Worm (Caenorhabditis elegans) whole organism, late embryonic: Measurements from ENCODE around the gene unc-44.

Experiments
- C08G9.2 ChIP-seq: sonication (generic microtip); optimal IDR thresholded peaks from 2 replicates; lab custom pipeline; 2016; ENCODE audit warnings: mild to moderate bottlenecking, missing genetic modification characterization, moderate library complexity, missing compliant biosample characterization
- F13H6.1 ChIP-seq: sonication (generic microtip); optimal IDR thresholded peaks from 2 replicates; lab custom pipeline; 2016; ENCODE audit warnings: missing genetic modification characterization, missing compliant biosample characterization
- K02D7.2 ChIP-seq: sonication (generic microtip); optimal IDR thresholded peaks from 2 replicates; lab custom pipeline; 2017; ENCODE audit warnings: mild to moderate bottlenecking, missing genetic modification characterization, missing compliant biosample characterization
- K09A11.1 ChIP-seq: sonication (generic microtip); optimal IDR thresholded peaks from 2 replicates; lab custom pipeline; 2017; ENCODE audit warnings: antibody characterized with exemption, mild to moderate bottlenecking, missing genetic modification characterization, missing compliant biosample characterization; ENCODE audit not compliant: insufficient read depth
- T23F11.4 ChIP-seq: fragments of 200-800 bp; sonication (Bioruptor generic); optimal IDR thresholded peaks from 2 replicates; lab custom pipeline; 2018; ENCODE audit warnings: mild to moderate bottlenecking, missing genetic modification characterization, missing compliant biosample characterization
- Y22D7AL.16 ChIP-seq: sonication (generic microtip); optimal IDR thresholded peaks from 2 replicates; lab custom pipeline; 2016; ENCODE audit warnings: missing genetic modification characterization, missing compliant biosample characterization
- ahr-1 ChIP-seq: sonication (generic microtip); optimal IDR thresholded peaks from 2 replicates; lab custom pipeline; 2016; ENCODE audit warnings: missing genetic modification characterization, missing compliant biosample characterization
- ama-1 ChIP-seq: fragments of 150-350 bp; optimal IDR thresholded peaks from 2 replicates; lab custom pipeline; 2014
- ceh-18 ChIP-seq: sonication (generic microtip); optimal IDR thresholded peaks from 2 replicates; lab custom pipeline; 2016; ENCODE audit warnings: missing genetic modification characterization, missing compliant biosample characterization
- ceh-19 ChIP-seq: fragments of 200-800 bp; sonication (Bioruptor generic); optimal IDR thresholded peaks from 2 replicates; lab custom pipeline; 2018; ENCODE audit warnings: mild to moderate bottlenecking, missing genetic modification characterization, missing compliant biosample characterization
- ceh-2 ChIP-seq: sonication (generic microtip); optimal IDR thresholded peaks from 2 replicates; lab custom pipeline; 2016; ENCODE audit warnings: missing genotype, missing genetic modification characterization, missing compliant biosample characterization
- ceh-24 ChIP-seq: sonication (generic microtip); optimal IDR thresholded peaks from 2 replicates; lab custom pipeline; 2016; ENCODE audit warnings: mild to moderate bottlenecking, missing genetic modification characterization, missing compliant biosample characterization
- ceh-34 ChIP-seq: sonication (generic microtip); optimal IDR thresholded peaks from 2 replicates; lab custom pipeline; 2016; ENCODE audit warnings: mild to moderate bottlenecking, missing genetic modification characterization, missing compliant biosample characterization
- ceh-48 ChIP-seq: sonication (generic microtip); optimal IDR thresholded peaks from 2 replicates; lab custom pipeline; 2016; ENCODE audit warnings: missing genetic modification characterization, inconsistent platforms, missing compliant biosample characterization
- dmd-4 ChIP-seq: sonication (generic microtip); optimal IDR thresholded peaks from 2 replicates; lab custom pipeline; 2016; ENCODE audit warnings: borderline replicate concordance, missing genetic modification characterization, missing compliant biosample characterization
- dve-1 ChIP-seq: sonication (generic microtip); optimal IDR thresholded peaks from 2 replicates; lab custom pipeline; 2017; ENCODE audit warnings: antibody characterized with exemption, mild to moderate bottlenecking, missing genetic modification characterization, missing compliant biosample characterization
- elt-2 ChIP-seq: sonication (generic microtip); optimal IDR thresholded peaks from 2 replicates; lab custom pipeline; 2016; ENCODE audit warnings: missing genetic modification reagents, missing genetic modification characterization, missing compliant biosample characterization
- fax-1 ChIP-seq: sonication (generic microtip); optimal IDR thresholded peaks from 2 replicates; lab custom pipeline; 2016; ENCODE audit warnings: missing genotype, missing genetic modification characterization, missing compliant biosample characterization
- fkh-10 ChIP-seq: fragments of 150-350 bp; optimal IDR thresholded peaks from 2 replicates; lab custom pipeline; 2014; ENCODE audit warnings: missing biosample characterization, missing genetic modification reagents, missing genetic modification characterization
- fkh-6 ChIP-seq: sonication (generic microtip); optimal IDR thresholded peaks from 2 replicates; lab custom pipeline; 2016; ENCODE audit warnings: missing genetic modification characterization, missing compliant biosample characterization
- hlh-13 ChIP-seq: fragments of 200-800 bp; sonication (Bioruptor generic); optimal IDR thresholded peaks from 2 replicates; lab custom pipeline; 2018; ENCODE audit warnings: mild to moderate bottlenecking, missing genetic modification characterization, missing compliant biosample characterization
- hlh-8 ChIP-seq: sonication (generic microtip); optimal IDR thresholded peaks from 2 replicates; lab custom pipeline; 2016; ENCODE audit warnings: missing genotype, missing genetic modification characterization, missing compliant biosample characterization
- lim-6 ChIP-seq: sonication (generic microtip); optimal IDR thresholded peaks from 2 replicates; lab custom pipeline; 2016; ENCODE audit warnings: missing genetic modification characterization, missing compliant biosample characterization
- lin-11 ChIP-seq: fragments of 200-800 bp; sonication (Bioruptor generic); optimal IDR thresholded peaks from 2 replicates; lab custom pipeline; 2018; ENCODE audit warnings: mild to moderate bottlenecking, missing genetic modification characterization, missing compliant biosample characterization
- mec-3 ChIP-seq: sonication (generic microtip); optimal IDR thresholded peaks from 2 replicates; lab custom pipeline; 2016; ENCODE audit warnings: borderline replicate concordance, missing genetic modification characterization, missing compliant biosample characterization
- nhr-11 ChIP-seq: fragments of 150-350 bp; optimal IDR thresholded peaks from 2 replicates; lab custom pipeline; 2014; ENCODE audit warnings: missing biosample characterization, missing genetic modification characterization
- nhr-232 ChIP-seq: sonication (generic microtip); optimal IDR thresholded peaks from 2 replicates; lab custom pipeline; 2016; ENCODE audit warnings: missing genetic modification characterization, missing compliant biosample characterization
- npax-4 ChIP-seq: sonication (generic microtip); optimal IDR thresholded peaks from 2 replicates; lab custom pipeline; 2016; ENCODE audit warnings: missing genetic modification characterization, missing compliant biosample characterization
- pag-3 ChIP-seq: sonication (generic microtip); optimal IDR thresholded peaks from 2 replicates; lab custom pipeline; 2016; ENCODE audit warnings: missing compliant biosample characterization, missing genetic modification characterization, borderline replicate concordance
- pat-9 ChIP-seq: fragments of 200-800 bp; sonication (Bioruptor generic); optimal IDR thresholded peaks from 2 replicates; lab custom pipeline; 2018; ENCODE audit warnings: mild to moderate bottlenecking, missing genetic modification characterization, moderate library complexity, missing compliant biosample characterization
- pax-1 ChIP-seq: fragments of 150-350 bp; optimal IDR thresholded peaks from 2 replicates; lab custom pipeline; 2014; ENCODE audit warnings: missing biosample characterization, missing genetic modification characterization
- pha-2 ChIP-seq: sonication (generic microtip); optimal IDR thresholded peaks from 2 replicates; lab custom pipeline; 2017; ENCODE audit warnings: mild to moderate bottlenecking, missing genetic modification characterization, missing compliant biosample characterization
- ref-2 ChIP-seq: sonication (generic microtip); optimal IDR thresholded peaks from 2 replicates; lab custom pipeline; 2016; ENCODE audit warnings: missing genetic modification characterization, missing compliant biosample characterization
- rnt-1 ChIP-seq: sonication (generic microtip); optimal IDR thresholded peaks from 2 replicates; lab custom pipeline; 2016; ENCODE audit warnings: missing genetic modification characterization, missing compliant biosample characterization
- syd-9 ChIP-seq: sonication (generic microtip); optimal IDR thresholded peaks from 2 replicates; lab custom pipeline; 2016; ENCODE audit warnings: mild to moderate bottlenecking, missing genetic modification characterization, moderate library complexity, missing compliant biosample characterization
- tbx-2 ChIP-seq: sonication (generic microtip); optimal IDR thresholded peaks from 2 replicates; lab custom pipeline; 2016; ENCODE audit warnings: missing genetic modification characterization, missing compliant biosample characterization
- tbx-7 ChIP-seq: sonication (generic microtip); optimal IDR thresholded peaks from 2 replicates; lab custom pipeline; 2016; ENCODE audit warnings: missing genotype, missing genetic modification characterization, missing compliant biosample characterization
- ttx-3 ChIP-seq: sonication (generic microtip); optimal IDR thresholded peaks from 2 replicates; lab custom pipeline; 2016; ENCODE audit warnings: missing genetic modification reagents, missing genetic modification characterization, missing compliant biosample characterization
- unc-55 ChIP-seq: sonication (generic microtip); optimal IDR thresholded peaks from 2 replicates; lab custom pipeline; 2017; ENCODE audit warnings: missing biosample characterization, missing genetic modification reagents, missing genetic modification characterization
- zip-5 ChIP-seq: sonication (generic microtip); optimal IDR thresholded peaks from 2 replicates; lab custom pipeline; 2016; ENCODE audit warnings: missing genetic modification characterization, missing compliant biosample characterization

unc-44 gene

ce11 chrIV:5939122-5939521 lies 36.2 kb upstream of the unc-44 start, which contains the start of gene mcu-1:
Gene mcu-1, minus strand, starts transcription at chrIV:5939230.
- no peak for TF ChIP-seq dve-1
- no peak for TF ChIP-seq zip-5
- TF ChIP-seq syd-9 (tag; lab: Kevin White, UChicago): no peak
- no peak for TF ChIP-seq K09A11.1 (tag; lab: Kevin White, UChicago)
- TF ChIP-seq ref-2 (tag; lab: Kevin White, UChicago): no peak
- no peak for TF ChIP-seq hlh-8 (tag; lab: Kevin White, UChicago)
- no peak for TF ChIP-seq mec-3 (tag; lab: Kevin White, UChicago)
- no peak for TF ChIP-seq Y22D7AL.16 (tag; lab: Kevin White, UChicago)
- TF ChIP-seq tbx-7 (tag; lab: Kevin White, UChicago): no peak
- no peak for TF ChIP-seq nhr-232 (tag; lab: Kevin White, UChicago)
- no peak for TF ChIP-seq ceh-48 (tag; lab: Kevin White, UChicago)
- no peak for TF ChIP-seq lim-6 (tag; lab: Kevin White, UChicago)
- no peak for TF ChIP-seq ceh-19 (GFP tag; lab: Kevin White, UChicago)
- TF ChIP-seq fkh-10: no peak
- TF ChIP-seq T23F11.4 (GFP tag; lab: Kevin White, UChicago): no peak
- TF ChIP-seq ahr-1 (tag; lab: Kevin White, UChicago): no peak
- TF ChIP-seq pag-3: no peak
- TF ChIP-seq hlh-13 (GFP tag; lab: Kevin White, UChicago): no peak

- TF ChIP-seq tbx-7 (tag; lab: Kevin White, UChicago) (no peak), ceh-34 (tag; lab: Kevin White, UChicago) (no peak), ttx-3 (tag; lab: Kevin White, UChicago) (no peak), tbx-2 (no peak), ahr-1 (tag; lab: Kevin White, UChicago) (no peak), pag-3 (no peak), elt-2 (tag; lab: Kevin White, UChicago) (no peak), ama-1 (no peak), dmd-4 (tag; lab: Kevin White, UChicago) (no peak), npax-4 (no peak), Y22D7AL.16 (tag; lab: Kevin White, UChicago) (no peak), ceh-2 (tag; lab: Kevin White, UChicago) (no peak), pha-2 (tag; lab: Kevin White, UChicago) (no peak), ceh-24 (tag; lab: Kevin White, UChicago) (no peak), K02D7.2 (tag; lab: Kevin White, UChicago) (no peak), ceh-18 (tag; lab: Kevin White, UChicago) (no peak), lin-11 (tag; lab: Kevin White, UChicago) (no peak), pax-1 (tag; lab: Kevin White, UChicago) (no peak), K09A11.1 (tag; lab: Kevin White, UChicago) (no peak), fax-1 (tag; lab: Kevin White, UChicago) (no peak)
Measured at ce11 chrIV:5939908-5940307, 35.4 kb upstream of the unc-44 start.

DNA sequence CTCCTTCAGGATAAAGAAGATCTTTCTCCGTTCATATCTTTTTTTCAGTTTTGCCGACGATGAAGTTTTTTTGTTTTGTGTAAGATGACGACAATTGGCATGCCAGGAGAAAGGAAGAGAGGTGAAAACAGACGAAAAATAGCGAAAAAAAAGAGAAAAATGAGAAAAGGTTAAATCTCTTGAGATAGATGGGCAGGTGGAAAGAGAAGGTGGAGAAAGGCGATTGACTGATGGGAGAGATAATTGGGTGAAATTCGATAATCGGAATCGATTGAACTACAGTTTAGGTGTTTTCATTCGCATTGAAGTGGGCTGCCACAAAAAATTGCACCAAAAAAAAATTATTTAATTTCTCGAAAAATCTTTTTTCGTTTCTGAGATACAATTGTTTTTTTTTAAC lies 34.7 kb upstream of the unc-44 start:
- TF ChIP-seq pat-9 (no peak), nhr-11 (tag; lab: Kevin White, UChicago) (no peak), C08G9.2 (no peak), F13H6.1 (tag; lab: Kevin White, UChicago) (no peak), fkh-6 (tag; lab: Kevin White, UChicago) (no peak), rnt-1 (tag; lab: Kevin White, UChicago) (no peak), ceh-19 (GFP tag; lab: Kevin White, UChicago) (no peak), ttx-3 (tag; lab: Kevin White, UChicago) (no peak), dmd-4 (tag; lab: Kevin White, UChicago) (no peak), pag-3 (no peak), unc-55 (GFP tag; lab: Kevin White, UChicago) (no peak)
- TF ChIP-seq, all 69 proteins: peak for 0
